Worm (Caenorhabditis elegans): Measurements from ENCODE around the gene H23N18.5.

Gene H23N18.5

ce11 chrV:4929842-4930241 is 17.7 kb upstream of the H23N18.5 start, which contains the start of gene str-205:
Gene str-205, minus strand, starts transcription at chrV:4929942.
- TF ChIP-seq elt-3 (tag; optimal IDR thresholded peaks at IDR 0.05) (no peak), hlh-1 (tag; optimal IDR thresholded peaks at IDR 0.05) (no peak), blmp-1 (tag; optimal IDR thresholded peaks at IDR 0.05) (no peak), ceh-43 (GFP tag; optimal IDR thresholded peaks at IDR 0.05) (no peak), M03D4.4 (tag; optimal IDR thresholded peaks at IDR 0.05) (no peak), ham-2 (GFP tag; optimal IDR thresholded peaks at IDR 0.05) (no peak), nhr-76 (tag; optimal IDR thresholded peaks at IDR 0.05) (no peak), ztf-11 (tag; optimal IDR thresholded peaks at IDR 0.05) (no peak), ceh-83 (GFP tag; optimal IDR thresholded peaks at IDR 0.05) (no peak), cnd-1 (tag; optimal IDR thresholded peaks at IDR 0.05) (no peak), nhr-12 (tag; optimal IDR thresholded peaks at IDR 0.05) (no peak), lin-13 (tag; optimal IDR thresholded peaks at IDR 0.05) (no peak)

DNA sequence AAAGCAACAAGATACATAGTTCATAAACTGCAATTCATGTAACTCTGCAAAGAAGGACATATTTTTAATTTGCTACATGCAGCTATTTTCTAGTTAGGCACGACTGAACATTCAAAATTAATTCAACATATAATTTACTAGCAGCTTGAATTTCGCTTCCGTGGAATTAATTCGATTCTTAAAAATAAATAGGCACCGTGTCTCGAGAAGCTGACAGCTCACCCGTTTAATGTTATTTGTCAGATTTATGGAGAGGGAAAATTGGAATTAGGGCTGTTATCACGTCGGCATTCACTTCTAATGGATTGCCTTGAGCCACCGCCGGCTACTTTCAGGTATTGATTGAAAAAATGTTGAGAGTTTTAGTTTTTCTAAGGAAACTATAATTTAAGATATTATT is 14.2 kb upstream of the H23N18.5 start, which contains the start of gene srh-21:
TSS of gene srh-21 (plus strand) at position 301 of the 400 bp plus-strand sequence.
- TF ChIP-seq elt-3 (tag; optimal IDR thresholded peaks at IDR 0.05), result no peak
- no peak for TF ChIP-seq ces-1 (GFP tag; optimal IDR thresholded peaks at IDR 0.05)
- no peak for TF ChIP-seq sem-2 (GFP tag; optimal IDR thresholded peaks at IDR 0.05)
- no peak for TF ChIP-seq snpc-4 (tag; optimal IDR thresholded peaks at IDR 0.05)
- no peak for TF ChIP-seq ceh-43 (GFP tag; optimal IDR thresholded peaks at IDR 0.05)
- no peak for TF ChIP-seq drap-1 (GFP tag; optimal IDR thresholded peaks at IDR 0.05)
- no peak for TF ChIP-seq nhr-2 (tag; optimal IDR thresholded peaks at IDR 0.05)
- TF ChIP-seq unc-120 (tag; optimal IDR thresholded peaks at IDR 0.05; ENCODE audit: poor library complexity, severe bottlenecking), result no peak
- TF ChIP-seq nhr-237 (tag; optimal IDR thresholded peaks at IDR 0.05), result no peak
- TF ChIP-seq cnd-1 (tag; optimal IDR thresholded peaks at IDR 0.05), result no peak
- no peak for TF ChIP-seq flh-1 (GFP tag; optimal IDR thresholded peaks at IDR 0.05)
- TF ChIP-seq mep-1 (tag; optimal IDR thresholded peaks at IDR 0.05), result no peak
- TF ChIP-seq zip-8 (tag; optimal IDR thresholded peaks at IDR 0.05), result no peak
- no peak for TF ChIP-seq bed-3 (GFP tag; optimal IDR thresholded peaks at IDR 0.05)
- TF ChIP-seq ceh-39 (tag; optimal IDR thresholded peaks at IDR 0.05), result no peak
- no peak for TF ChIP-seq mab-5 (tag; optimal IDR thresholded peaks at IDR 0.05)

- TF ChIP-seq unc-62 (GFP tag; optimal IDR thresholded peaks at IDR 0.05) (no peak), lin-13 (tag; optimal IDR thresholded peaks at IDR 0.05) (no peak), snpc-4 (tag; optimal IDR thresholded peaks at IDR 0.05) (no peak), blmp-1 (tag; optimal IDR thresholded peaks at IDR 0.05) (no peak), bed-3 (GFP tag; optimal IDR thresholded peaks at IDR 0.05) (no peak), nhr-76 (tag; optimal IDR thresholded peaks at IDR 0.05) (no peak), ces-1 (GFP tag; optimal IDR thresholded peaks at IDR 0.05) (no peak), ceh-43 (GFP tag; optimal IDR thresholded peaks at IDR 0.05) (no peak), elt-1 (tag; optimal IDR thresholded peaks at IDR 0.05; ENCODE audit: borderline replicate concordance, insufficient read depth) (no peak), sptf-1 (tag; optimal IDR thresholded peaks at IDR 0.05) (no peak)
Measured at ce11 chrV:4924618-4925017, 12.4 kb upstream of the H23N18.5 start, which contains the start of gene srh-20. Gene srh-20, plus strand, starts transcription at chrV:4924918.

ce11 chrV:4922024-4922423 is 9.8 kb upstream of the H23N18.5 start, which contains the start of gene srh-22:
Gene srh-22, plus strand, starts transcription at chrV:4922324.
- TF ChIP-seq unc-39 (tag; optimal IDR thresholded peaks at IDR 0.05) (no peak), tbx-8 (GFP tag; optimal IDR thresholded peaks at IDR 0.05) (no peak), nhr-237 (tag; optimal IDR thresholded peaks at IDR 0.05) (no peak), ceh-39 (tag; optimal IDR thresholded peaks at IDR 0.05) (no peak), pha-4 (tag; optimal IDR thresholded peaks at IDR 0.05) (no peak), snpc-4 (tag; optimal IDR thresholded peaks at IDR 0.05) (no peak), sptf-1 (tag; optimal IDR thresholded peaks at IDR 0.05) (no peak), M03D4.4 (tag; optimal IDR thresholded peaks at IDR 0.05) (no peak), bed-3 (GFP tag; optimal IDR thresholded peaks at IDR 0.05) (no peak), ham-2 (GFP tag; optimal IDR thresholded peaks at IDR 0.05) (no peak), nhr-2 (tag; optimal IDR thresholded peaks at IDR 0.05) (no peak), nhr-28 (tag; optimal IDR thresholded peaks at IDR 0.05) (no peak), ceh-83 (GFP tag; optimal IDR thresholded peaks at IDR 0.05) (no peak)

DNA sequence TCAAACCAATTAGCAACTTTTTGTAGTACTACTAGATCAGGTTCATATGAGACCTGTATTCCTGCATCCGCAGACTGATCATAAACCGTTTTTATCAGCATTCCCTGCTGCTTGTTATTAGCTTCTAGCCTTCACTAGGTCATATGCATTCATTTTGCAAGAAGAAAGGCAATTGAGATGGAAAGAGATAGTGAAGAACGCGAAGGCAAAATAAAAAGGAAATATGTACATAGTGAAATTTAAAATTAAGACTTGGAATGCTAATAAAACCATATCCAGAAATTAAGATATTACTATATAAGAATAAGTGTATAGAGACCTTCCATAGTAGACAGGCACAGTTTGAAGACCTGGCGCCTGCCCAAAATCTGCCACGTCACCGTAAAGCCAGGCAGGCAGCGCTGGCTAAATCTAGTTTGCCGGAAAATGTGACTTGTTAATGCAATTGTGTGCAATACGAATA is 8.5 kb upstream of the H23N18.5 start, which contains the start of the genes C02E7.8 and srh-23:
TSS of gene C02E7.8 (minus strand) at position 101 of the 463 bp plus-strand sequence.
TSS of gene srh-23 (plus strand) at position 413 of the 463 bp plus-strand sequence.
- TF ChIP-seq pha-4 (tag; optimal IDR thresholded peaks at IDR 0.05), result no peak
- TF ChIP-seq sptf-1 (tag; optimal IDR thresholded peaks at IDR 0.05), result no peak
- TF ChIP-seq unc-62 (GFP tag; optimal IDR thresholded peaks at IDR 0.05), result no peak
- no peak for TF ChIP-seq lsy-2 (tag; optimal IDR thresholded peaks at IDR 0.05)
- TF ChIP-seq mls-2 (tag; optimal IDR thresholded peaks at IDR 0.05), result no peak
- TF ChIP-seq ceh-43 (GFP tag; optimal IDR thresholded peaks at IDR 0.05), result no peak
- no peak for TF ChIP-seq ces-1 (GFP tag; optimal IDR thresholded peaks at IDR 0.05)
- TF ChIP-seq flh-1 (GFP tag; optimal IDR thresholded peaks at IDR 0.05), result no peak
- no peak for TF ChIP-seq unc-120 (tag; optimal IDR thresholded peaks at IDR 0.05; ENCODE audit: poor library complexity, severe bottlenecking)
- TF ChIP-seq ceh-83 (GFP tag; optimal IDR thresholded peaks at IDR 0.05), result no peak
- no peak for TF ChIP-seq mab-5 (tag; optimal IDR thresholded peaks at IDR 0.05)
- no peak for TF ChIP-seq blmp-1 (tag; optimal IDR thresholded peaks at IDR 0.05)

Data from whole organism, mixed stage, embryonic.